Worm (Caenorhabditis elegans): ENCODE data around the gene nhr-203.

The nhr-203 gene

DNA sequence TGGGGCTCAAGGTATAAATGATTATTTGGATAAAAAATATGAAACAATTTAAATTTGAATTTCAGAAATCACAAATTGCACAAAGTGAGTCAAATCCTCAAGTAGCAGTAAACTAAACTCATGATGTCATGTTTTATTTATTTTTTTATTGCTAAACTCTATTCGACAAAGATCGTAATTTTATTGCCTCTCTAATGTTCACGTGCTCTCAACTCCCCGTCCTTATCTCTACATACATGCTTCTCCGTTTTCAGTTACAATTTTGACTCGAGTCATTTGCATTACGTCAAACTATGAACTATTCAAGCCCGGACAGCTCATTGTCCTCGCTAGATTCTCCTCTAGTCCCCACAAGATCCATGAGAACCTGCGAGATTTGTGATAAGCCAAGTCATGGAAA lies 14.9 kb downstream of the nhr-203 start, which contains the start of gene nhr-99:
nhr-99 (plus strand) TSS at position 263 of the 400 bp plus-strand sequence.
- peak in 1 of 2 experiments; percentile 45 for TF ChIP-seq mdl-1 (tag; optimal IDR thresholded peaks at IDR 0.05)
- no peak for TF ChIP-seq unc-130 (GFP tag; optimal IDR thresholded peaks at IDR 0.05)
- no peak for TF ChIP-seq daf-16 (GFP tag; optimal IDR thresholded peaks at IDR 0.05)
- peak; percentile 75 for TF ChIP-seq daf-16 (tag; optimal IDR thresholded peaks at IDR 0.05)
- TF ChIP-seq dve-1 (tag; optimal IDR thresholded peaks at IDR 0.05; ENCODE audit: insufficient read depth) = peak; percentile 71
- peak; percentile 79 for TF ChIP-seq dmd-6 (GFP tag; IDR thresholded peaks at IDR 0.05)
- no peak for TF ChIP-seq nhr-111 (GFP tag; optimal IDR thresholded peaks at IDR 0.05)
- peak; percentile 27 for TF ChIP-seq mxl-3 (GFP tag; optimal IDR thresholded peaks at IDR 0.05)
- no peak for TF ChIP-seq aha-1 (tag)
- TF ChIP-seq pqm-1 (tag; optimal IDR thresholded peaks at IDR 0.05) = peak; percentile 46
- peak; percentile 39 for TF ChIP-seq hlh-30 (tag; optimal IDR thresholded peaks at IDR 0.05; ENCODE audit: insufficient read depth)
- peak; percentile 94 for TF ChIP-seq php-3 (GFP tag; IDR thresholded peaks at IDR 0.05)
- peak; percentile 47 for TF ChIP-seq nhr-77 (tag; optimal IDR thresholded peaks at IDR 0.05)
- no peak for TF ChIP-seq nhr-41 (GFP tag; IDR thresholded peaks at IDR 0.05)
- TF ChIP-seq nhr-28 (tag; optimal IDR thresholded peaks at IDR 0.05) = peak; percentile 80
- peak; percentile 61 for TF ChIP-seq hlh-11 (tag; optimal IDR thresholded peaks at IDR 0.05)

DNA sequence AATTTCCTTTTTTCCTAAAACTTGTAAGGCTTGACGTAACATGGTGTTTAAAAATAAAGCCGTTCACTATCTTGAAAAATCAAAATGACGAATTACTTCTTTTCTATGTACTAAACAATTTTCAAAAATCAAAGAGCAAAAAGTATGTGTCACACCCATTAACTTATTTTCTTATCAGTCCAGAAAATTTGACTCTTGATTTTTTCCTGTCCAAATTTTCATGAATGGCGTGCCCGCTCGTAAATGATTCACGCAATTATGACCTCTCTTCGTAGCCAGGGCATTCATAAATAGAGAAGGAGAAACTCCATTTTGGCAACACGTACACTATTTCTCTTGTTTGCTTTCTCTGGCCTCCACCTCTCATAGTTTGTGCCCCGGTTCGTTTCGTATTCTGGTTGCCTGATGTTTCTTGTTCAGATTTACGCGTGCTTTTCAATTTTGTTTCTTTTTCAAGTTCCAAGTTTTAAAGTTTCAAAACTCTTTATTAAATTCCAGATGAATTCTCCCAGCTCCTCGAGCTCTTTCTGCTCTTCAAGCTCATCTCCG lies 18.1 kb downstream of the nhr-203 start, which contains the start of gene nhr-55:
nhr-55 (plus strand) TSS at position 499 of the 549 bp plus-strand sequence.
- TF ChIP-seq nhr-77 (tag; optimal IDR thresholded peaks at IDR 0.05) (peak; percentile 24), lin-1 (GFP tag; IDR thresholded peaks at IDR 0.05) (0 out of 2 replicates have a peak, but pooled peaks have one; percentile 12), nhr-28 (tag; optimal IDR thresholded peaks at IDR 0.05) (peak; percentile 91), nhr-11 (tag; optimal IDR thresholded peaks at IDR 0.05) (no peak), dve-1 (tag; optimal IDR thresholded peaks at IDR 0.05; ENCODE audit: insufficient read depth) (peak; percentile 36), dmd-6 (GFP tag; IDR thresholded peaks at IDR 0.05) (peak; percentile 87), daf-16 (GFP tag; optimal IDR thresholded peaks at IDR 0.05) (no peak), daf-16 (tag; optimal IDR thresholded peaks at IDR 0.05) (peak; percentile 63), dpl-1 (GFP tag; optimal IDR thresholded peaks at IDR 0.05) (no peak), nhr-10 (tag; optimal IDR thresholded peaks at IDR 0.05) (no peak), pqm-1 (tag; optimal IDR thresholded peaks at IDR 0.05) (peak; percentile 68), dmd-8 (GFP tag; IDR thresholded peaks at IDR 0.05) (no peak), hlh-11 (tag; optimal IDR thresholded peaks at IDR 0.05) (peak; percentile 50)

DNA sequence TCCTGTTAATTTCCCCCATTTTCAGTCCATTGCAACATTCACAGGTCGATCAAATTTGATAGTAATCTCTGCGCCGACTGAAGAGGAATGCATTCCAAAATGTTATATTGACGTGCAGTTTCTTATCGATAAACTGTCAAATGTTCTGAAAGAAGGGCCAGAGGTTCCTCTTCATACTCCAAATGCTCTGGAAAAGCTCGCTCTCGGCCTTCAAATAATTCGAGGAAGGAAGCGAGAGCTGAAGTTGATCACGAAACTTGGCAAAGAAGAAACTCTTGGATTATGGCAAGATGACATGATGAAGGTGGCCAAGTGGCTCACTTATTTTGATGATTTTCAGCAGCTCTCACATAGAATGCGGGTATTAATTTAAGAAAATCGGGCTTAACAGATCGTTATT lies 19.5 kb downstream of the nhr-203 start:
- TF ChIP-seq dmd-6 (GFP tag; IDR thresholded peaks at IDR 0.05) (peak; percentile 60), nhr-6 (tag; optimal IDR thresholded peaks at IDR 0.05) (no peak), ceh-44 (GFP tag; IDR thresholded peaks at IDR 0.05) (no peak), unc-62 (GFP tag; optimal IDR thresholded peaks at IDR 0.05 in 1 of 2) (peak in 1 of 2 experiments; percentile 97), unc-62 (tag; optimal IDR thresholded peaks at IDR 0.05) (no peak), lir-3 (tag; optimal IDR thresholded peaks at IDR 0.05) (no peak), lin-29 (GFP tag; IDR thresholded peaks at IDR 0.05) (no peak), aha-1 (tag) (peak; percentile 38), daf-8 (GFP tag; IDR thresholded peaks at IDR 0.05) (no peak), ceh-32 (tag; optimal IDR thresholded peaks at IDR 0.05; ENCODE audit: poor library complexity) (no peak)

DNA sequence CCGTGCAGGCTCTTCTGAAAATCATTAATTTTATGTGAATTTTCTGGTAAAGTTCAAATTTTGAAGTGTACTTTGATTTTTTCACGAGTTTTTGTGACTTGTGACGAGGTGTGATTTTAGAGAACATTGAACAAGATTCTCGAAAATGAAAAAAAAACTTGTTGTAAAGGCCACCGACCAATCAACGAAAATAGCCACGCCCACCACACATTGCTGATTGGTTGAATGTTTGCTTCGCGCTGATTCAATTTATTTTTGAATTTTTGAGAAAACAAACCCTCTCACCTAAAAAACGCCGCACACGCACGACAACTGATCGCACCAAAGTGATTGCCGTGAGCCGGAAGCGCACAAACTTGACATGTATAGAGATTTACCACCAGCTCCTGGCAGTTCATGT lies 23.3 kb downstream of the nhr-203 start:
- TF ChIP-seq nhr-28 (tag; optimal IDR thresholded peaks at IDR 0.05) (no peak), dmd-6 (GFP tag; IDR thresholded peaks at IDR 0.05) (0 out of 2 replicates have a peak, but pooled peaks have one; percentile 24)

DNA sequence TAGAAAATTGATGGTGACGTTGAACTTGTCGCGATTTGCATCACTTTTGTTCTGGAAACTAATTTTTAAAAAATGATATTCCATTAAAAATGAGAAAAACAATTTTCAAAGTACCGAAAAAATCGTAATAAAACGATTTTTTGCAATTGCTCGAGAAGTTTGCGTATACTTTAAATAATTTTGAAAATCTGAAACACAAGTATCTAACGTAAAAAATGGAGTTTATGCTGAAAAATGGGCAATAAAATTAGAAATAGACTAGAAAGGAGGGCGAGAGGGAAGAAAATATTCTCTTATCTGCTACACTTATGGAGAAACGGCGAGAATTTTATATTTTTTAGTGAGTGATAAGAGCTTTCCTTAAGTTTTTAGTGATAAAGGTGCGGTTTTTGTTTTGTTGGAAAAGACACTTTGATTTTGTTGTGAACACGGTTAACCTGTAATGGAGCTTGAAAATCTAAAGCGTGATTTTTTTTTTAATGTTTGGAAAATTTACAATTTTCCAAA lies 23.7 kb downstream of the nhr-203 start, which contains the start of gene nhr-130:
nhr-130 (minus strand) TSS at position 51 of the 507 bp plus-strand sequence.
- TF ChIP-seq nhr-77 (tag; optimal IDR thresholded peaks at IDR 0.05) = peak; percentile 48
- TF ChIP-seq nhr-111 (GFP tag; optimal IDR thresholded peaks at IDR 0.05) = no peak
- peak; percentile 81 for TF ChIP-seq pqm-1 (tag; optimal IDR thresholded peaks at IDR 0.05)
- no peak for TF ChIP-seq spr-1 (tag; optimal IDR thresholded peaks at IDR 0.05)
- TF ChIP-seq php-3 (GFP tag; IDR thresholded peaks at IDR 0.05) = peak; percentile 80
- TF ChIP-seq lin-15B (tag; optimal IDR thresholded peaks at IDR 0.05) = no peak
- peak; percentile 91 for TF ChIP-seq nhr-28 (tag; optimal IDR thresholded peaks at IDR 0.05)
- no peak for TF ChIP-seq madf-5 (GFP tag; IDR thresholded peaks at IDR 0.05)
- TF ChIP-seq Y48G9A.11 (GFP tag; IDR thresholded peaks at IDR 0.05) = no peak
- no peak for TF ChIP-seq dmd-8 (GFP tag; IDR thresholded peaks at IDR 0.05)
- peak; percentile 31 for TF ChIP-seq hlh-11 (tag; optimal IDR thresholded peaks at IDR 0.05)
- no peak for TF ChIP-seq zag-1 (tag; optimal IDR thresholded peaks at IDR 0.05)
- TF ChIP-seq lin-38 (GFP tag; IDR thresholded peaks at IDR 0.05) = no peak
- peak; percentile 1 for TF ChIP-seq nhr-102 (tag; optimal IDR thresholded peaks at IDR 0.05)
- TF ChIP-seq ama-1 (optimal IDR thresholded peaks at IDR 0.05) = no peak
- TF ChIP-seq ZK337.2 (GFP tag; IDR thresholded peaks at IDR 0.05) = no peak
- peak; percentile 65 for TF ChIP-seq dve-1 (tag; optimal IDR thresholded peaks at IDR 0.05; ENCODE audit: insufficient read depth)
- TF ChIP-seq zfp-2 (tag; optimal IDR thresholded peaks at IDR 0.05) = no peak
- no peak for TF ChIP-seq daf-16 (GFP tag; optimal IDR thresholded peaks at IDR 0.05)
- TF ChIP-seq daf-16 (tag; optimal IDR thresholded peaks at IDR 0.05) = peak; percentile 86
- TF ChIP-seq dmd-6 (GFP tag; IDR thresholded peaks at IDR 0.05) = peak; percentile 57
- TF ChIP-seq mes-2 (tag; optimal IDR thresholded peaks at IDR 0.05; ENCODE audit: poor library complexity, severe bottlenecking) = no peak
- peak; percentile 46 for TF ChIP-seq aha-1 (tag)

Measured in whole organism, L4 larva.